Worm (Caenorhabditis elegans): ENCODE data around the gene F43E2.1.

DNA sequence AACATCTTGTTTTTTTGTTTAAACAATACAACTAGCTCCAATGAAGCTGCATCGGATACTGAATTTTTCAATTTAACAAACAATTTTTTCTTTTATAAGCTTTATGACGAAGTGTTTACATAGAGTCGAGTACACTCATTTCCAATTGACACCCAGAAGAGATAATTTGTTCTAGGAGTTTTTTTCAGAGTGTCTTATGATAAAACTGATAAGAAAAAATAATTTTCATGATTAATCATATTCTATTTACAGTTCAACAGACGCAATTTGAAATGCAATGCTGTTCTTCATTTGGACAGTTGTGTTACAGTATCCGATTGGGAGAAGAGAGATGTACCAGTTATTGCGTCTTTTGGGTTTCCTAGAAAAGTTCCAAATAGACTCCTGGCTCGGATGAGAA is 6.9 kb downstream of the F43E2.1 start:
- TF ChIP-seq ceh-39 (tag; optimal IDR thresholded peaks at IDR 0.05), result no peak
- TF ChIP-seq ztf-11 (tag; optimal IDR thresholded peaks at IDR 0.05), result no peak
- TF ChIP-seq nhr-2 (tag; optimal IDR thresholded peaks at IDR 0.05), result no peak
- no peak for TF ChIP-seq ces-1 (GFP tag; optimal IDR thresholded peaks at IDR 0.05)
- TF ChIP-seq ham-2 (GFP tag; optimal IDR thresholded peaks at IDR 0.05), result no peak
- TF ChIP-seq drap-1 (GFP tag; optimal IDR thresholded peaks at IDR 0.05), result no peak
- no peak for TF ChIP-seq nhr-237 (tag; optimal IDR thresholded peaks at IDR 0.05)
- no peak for TF ChIP-seq nhr-76 (tag; optimal IDR thresholded peaks at IDR 0.05)
- TF ChIP-seq hlh-1 (tag; optimal IDR thresholded peaks at IDR 0.05), result no peak

All from whole organism, mixed stage, embryonic.